Fruit fly (Drosophila melanogaster) S2 (cell line): Measurements from ENCODE around the gene Oscillin.

Experiments used
- CG8478 ChIP-seq: fragments of >200 bp; optimal IDR thresholded peaks from 2 replicates; lab custom pipeline; 2018
- CTCF ChIP-seq, 2 experiments: fragments of >200 bp; optimal IDR thresholded peaks; 2 replicates each; lab custom pipeline; 2018

Oscillin gene

dm6 chr2L:5532061-5532460 is 14.8 kb upstream of the Oscillin start, which contains the start of gene Coq6:
Coq6 (minus strand) TSS chr2L:5532223.
- TF ChIP-seq CG8478 (no peak), CTCF (optimal IDR thresholded peaks at IDR 0.05; lab: Kevin White, UChicago) (no peak)

dm6 chr2L:5536658-5537057 is 10.2 kb upstream of the Oscillin start, which contains the start of gene tomb:
tomb (minus strand) TSS chr2L:5536758.
- TF ChIP-seq CG8478 (no peak), CTCF (optimal IDR thresholded peaks at IDR 0.05; lab: Kevin White, UChicago) (no peak)

dm6 chr2L:5537063-5537462 is 9.8 kb upstream of the Oscillin start:
- TF ChIP-seq CG8478 (no peak), CTCF (optimal IDR thresholded peaks at IDR 0.05; lab: Kevin White, UChicago) (no peak)

dm6 chr2L:5539034-5539433 is 7.9 kb upstream of the Oscillin start, which contains the start of gene CG14015:
CG14015 (minus strand) TSS chr2L:5539196.
- no peak for TF ChIP-seq CG8478
- TF ChIP-seq CTCF (optimal IDR thresholded peaks at IDR 0.05; lab: Kevin White, UChicago) = no peak

- TF ChIP-seq CTCF (optimal IDR thresholded peaks at IDR 0.05; lab: Kevin White, UChicago) (no peak), CG8478 (no peak)
Observed at dm6 chr2L:5541935-5542685, 4.8 kb upstream of the Oscillin start, which contains the start of the genes Hel25E and Lam. Hel25E (minus strand) TSS chr2L:5542314. Lam (plus strand) TSS chr2L:5542480.

- no peak for TF ChIP-seq CG8478
- no peak for TF ChIP-seq CTCF (optimal IDR thresholded peaks at IDR 0.05; lab: Kevin White, UChicago)
Observed at dm6 chr2L:5542944-5543515, 3.9 kb upstream of the Oscillin start.

- TF ChIP-seq CTCF (optimal IDR thresholded peaks at IDR 0.05; lab: Kevin White, UChicago) (no peak), CG8478 (no peak)
Observed at dm6 chr2L:5546207-5546517, 724 bp upstream of the Oscillin start.

- TF ChIP-seq CG8478 = no peak
Observed at dm6 chr2L:5547288-5547777, 447 bp downstream of the Oscillin start.

dm6 chr2L:5550735-5551134 is 3.8 kb downstream of the Oscillin start, which contains the start of gene CG14014:
CG14014 (minus strand) TSS chr2L:5550835.
- TF ChIP-seq CG8478 (no peak), CTCF (optimal IDR thresholded peaks at IDR 0.05; lab: Kevin White, UChicago) (no peak)

- no peak for TF ChIP-seq CTCF (optimal IDR thresholded peaks at IDR 0.05; lab: Kevin White, UChicago)
- no peak for TF ChIP-seq CG8478
Observed at dm6 chr2L:5551538-5551937, 4.7 kb downstream of the Oscillin start, which contains the start of gene CG18269. CG18269 (plus strand) TSS chr2L:5551838.

- no peak for TF ChIP-seq CG8478
- no peak for TF ChIP-seq CTCF (optimal IDR thresholded peaks at IDR 0.05; lab: Kevin White, UChicago)
Observed at dm6 chr2L:5553750-5554149, 6.9 kb downstream of the Oscillin start, which contains the start of the genes CG14013 and CG14017. CG14013 (minus strand) TSS chr2L:5553850. CG14017 (plus strand) TSS chr2L:5553897.

dm6 chr2L:5554818-5555217 is 7.9 kb downstream of the Oscillin start, which contains the start of gene GluRIIA:
GluRIIA (plus strand) TSS chr2L:5555072.
- TF ChIP-seq CTCF (optimal IDR thresholded peaks at IDR 0.05; lab: Kevin White, UChicago) = no peak
- no peak for TF ChIP-seq CG8478

- TF ChIP-seq CG8478 = no peak
- TF ChIP-seq CTCF (optimal IDR thresholded peaks at IDR 0.05; lab: Kevin White, UChicago) = no peak
Observed at dm6 chr2L:5558809-5559392, 12.0 kb downstream of the Oscillin start, which contains the start of gene GluRIIB. GluRIIB (plus strand) TSS chr2L:5559342.

- TF ChIP-seq CG8478 (no peak), CTCF (optimal IDR thresholded peaks at IDR 0.05; lab: Kevin White, UChicago) (no peak)
Observed at dm6 chr2L:5567103-5567502, 20.2 kb downstream of the Oscillin start.

- TF ChIP-seq CTCF (optimal IDR thresholded peaks at IDR 0.05; lab: Kevin White, UChicago) (no peak), CG8478 (no peak)
Observed at dm6 chr2L:5569503-5569902, 22.6 kb downstream of the Oscillin start.

- no peak for TF ChIP-seq CTCF (optimal IDR thresholded peaks at IDR 0.05; lab: Kevin White, UChicago)
- TF ChIP-seq CG8478 = no peak
Observed at dm6 chr2L:5581016-5581415, 34.1 kb downstream of the Oscillin start, which contains the start of gene CG14011. CG14011 (minus strand) TSS chr2L:5581116.
